Fruit fly (Drosophila melanogaster): ENCODE data around the gene OdsH.

The OdsH gene

dm6 chrX:17830211-17830616, 39.4 kb downstream of the OdsH start:
- no peak for TF ChIP-seq jim (GFP tag; optimal IDR thresholded peaks at IDR 0.05)
- TF ChIP-seq Hr83 (GFP tag; optimal IDR thresholded peaks at IDR 0.05; ENCODE audit: poor library complexity, severe bottlenecking), result no peak
- TF ChIP-seq CrebA (GFP tag; optimal IDR thresholded peaks at IDR 0.05; ENCODE audit: borderline replicate concordance), result no peak
- no peak for TF ChIP-seq sv (GFP tag; optimal IDR thresholded peaks at IDR 0.05)
- peak; percentile 92 for TF ChIP-seq woc (GFP tag; optimal IDR thresholded peaks at IDR 0.05)
- peak; percentile 22 for TF ChIP-seq brk (GFP tag; optimal IDR thresholded peaks at IDR 0.05)
- peak; percentile 62 for TF ChIP-seq fru (GFP tag; optimal IDR thresholded peaks at IDR 0.05)
- TF ChIP-seq ey (GFP tag; optimal IDR thresholded peaks at IDR 0.05), result peak; percentile 51
- TF ChIP-seq CG32264 (GFP tag; optimal IDR thresholded peaks at IDR 0.05), result no peak
- TF ChIP-seq dsf (GFP tag; optimal IDR thresholded peaks at IDR 0.05; ENCODE audit: borderline replicate concordance), result no peak
- TF ChIP-seq psq (GFP tag; optimal IDR thresholded peaks at IDR 0.05), result peak; percentile 79
- no peak for TF ChIP-seq pan (optimal IDR thresholded peaks at IDR 0.05)
- TF ChIP-seq Vsx2 (GFP tag; optimal IDR thresholded peaks at IDR 0.05; ENCODE audit: partially characterized antibody), result no peak
- TF ChIP-seq Dfd (GFP tag; optimal IDR thresholded peaks at IDR 0.05), result no peak
- TF ChIP-seq foxo (GFP tag; optimal IDR thresholded peaks at IDR 0.05), result peak in 1 of 2 experiments; percentile 57
- no peak for TF ChIP-seq lola (GFP tag; optimal IDR thresholded peaks at IDR 0.05)
- no peak for TF ChIP-seq rgr (GFP tag; optimal IDR thresholded peaks at IDR 0.05)
- no peak for TF ChIP-seq Rel (GFP tag; optimal IDR thresholded peaks at IDR 0.05)
- TF ChIP-seq Rel (tag; optimal IDR thresholded peaks at IDR 0.05), result no peak
- TF ChIP-seq br (GFP tag; optimal IDR thresholded peaks at IDR 0.05), result peak; percentile 64
- TF ChIP-seq Abd-B (GFP tag; optimal IDR thresholded peaks at IDR 0.05), result no peak
- TF ChIP-seq OdsH (GFP tag; optimal IDR thresholded peaks at IDR 0.05), result peak; percentile 74
- no peak for TF ChIP-seq Hnf4 (GFP tag; optimal IDR thresholded peaks at IDR 0.05)
- TF ChIP-seq CG9705 (GFP tag; optimal IDR thresholded peaks at IDR 0.05), result peak; percentile 35
- peak; percentile 53 for TF ChIP-seq dmrt93B (GFP tag; optimal IDR thresholded peaks at IDR 0.05)
- TF ChIP-seq N (GFP tag; optimal IDR thresholded peaks at IDR 0.05), result no peak
- peak; percentile 51 for TF ChIP-seq Jra (GFP tag; optimal IDR thresholded peaks at IDR 0.05)
- TF ChIP-seq sage (GFP tag; optimal IDR thresholded peaks at IDR 0.05), result no peak
- TF ChIP-seq h (GFP tag; optimal IDR thresholded peaks at IDR 0.05), result no peak
- peak; percentile 75 for TF ChIP-seq Sp1 (GFP tag; optimal IDR thresholded peaks at IDR 0.05)
- no peak for TF ChIP-seq Dif (GFP tag; optimal IDR thresholded peaks at IDR 0.05; ENCODE audit: partially characterized antibody)
- peak; percentile 56 for TF ChIP-seq HLH106 (tag; optimal IDR thresholded peaks at IDR 0.05)
- no peak for TF ChIP-seq GATAd (GFP tag; optimal IDR thresholded peaks at IDR 0.05)
- TF ChIP-seq usp (GFP tag; optimal IDR thresholded peaks at IDR 0.05), result no peak
- no peak for TF ChIP-seq dl (GFP tag; optimal IDR thresholded peaks at IDR 0.05; ENCODE audit: insufficient read depth in 1 of 2, partially characterized antibody in 2 of 2)
- no peak for TF ChIP-seq Mio (GFP tag; optimal IDR thresholded peaks at IDR 0.05)
- TF ChIP-seq Myc (optimal IDR thresholded peaks at IDR 0.05), result no peak
- no peak for TF ChIP-seq Hr78 (GFP tag; optimal IDR thresholded peaks at IDR 0.05)
- peak; percentile 61 for TF ChIP-seq tai (GFP tag; optimal IDR thresholded peaks at IDR 0.05)

dm6 chrX:17830644-17831043, 39.8 kb downstream of the OdsH start, which contains the start of gene CG6398:
Gene CG6398 (plus strand): TSS chrX:17830828.
- TF ChIP-seq Hr78 (GFP tag; optimal IDR thresholded peaks at IDR 0.05), result no peak
- no peak for TF ChIP-seq CG9705 (GFP tag; optimal IDR thresholded peaks at IDR 0.05)
- no peak for TF ChIP-seq br (GFP tag; optimal IDR thresholded peaks at IDR 0.05)
- peak; percentile 26 for TF ChIP-seq Hnf4 (GFP tag; optimal IDR thresholded peaks at IDR 0.05)
- TF ChIP-seq CrebA (GFP tag; optimal IDR thresholded peaks at IDR 0.05; ENCODE audit: borderline replicate concordance), result no peak
- no peak for TF ChIP-seq pan (optimal IDR thresholded peaks at IDR 0.05)
- no peak for TF ChIP-seq CG32264 (GFP tag; optimal IDR thresholded peaks at IDR 0.05)
- peak; percentile 3 for TF ChIP-seq Hr83 (GFP tag; optimal IDR thresholded peaks at IDR 0.05; ENCODE audit: poor library complexity, severe bottlenecking)
- TF ChIP-seq Dfd (GFP tag; optimal IDR thresholded peaks at IDR 0.05), result no peak
- TF ChIP-seq usp (GFP tag; optimal IDR thresholded peaks at IDR 0.05), result no peak
- TF ChIP-seq jim (GFP tag; optimal IDR thresholded peaks at IDR 0.05), result no peak
- peak; percentile 22 for TF ChIP-seq Dif (GFP tag; optimal IDR thresholded peaks at IDR 0.05; ENCODE audit: partially characterized antibody)
- TF ChIP-seq Vsx2 (GFP tag; optimal IDR thresholded peaks at IDR 0.05; ENCODE audit: partially characterized antibody), result peak; percentile 72
- no peak for TF ChIP-seq Abd-B (GFP tag; optimal IDR thresholded peaks at IDR 0.05)
- TF ChIP-seq Rel (GFP tag; optimal IDR thresholded peaks at IDR 0.05), result no peak
- TF ChIP-seq Rel (tag; optimal IDR thresholded peaks at IDR 0.05), result no peak
- no peak for TF ChIP-seq Sp1 (GFP tag; optimal IDR thresholded peaks at IDR 0.05)
- TF ChIP-seq N (GFP tag; optimal IDR thresholded peaks at IDR 0.05), result no peak
- no peak for TF ChIP-seq sage (GFP tag; optimal IDR thresholded peaks at IDR 0.05)
- no peak for TF ChIP-seq h (GFP tag; optimal IDR thresholded peaks at IDR 0.05)
- no peak for TF ChIP-seq HLH106 (tag; optimal IDR thresholded peaks at IDR 0.05)
- no peak for TF ChIP-seq dmrt93B (GFP tag; optimal IDR thresholded peaks at IDR 0.05)
- peak; percentile 25 for TF ChIP-seq rgr (GFP tag; optimal IDR thresholded peaks at IDR 0.05)
- TF ChIP-seq OdsH (GFP tag; optimal IDR thresholded peaks at IDR 0.05), result no peak
- no peak for TF ChIP-seq lola (GFP tag; optimal IDR thresholded peaks at IDR 0.05)
- peak in 1 of 2 experiments; percentile 21 for TF ChIP-seq dl (GFP tag; optimal IDR thresholded peaks at IDR 0.05; ENCODE audit: insufficient read depth in 1 of 2, partially characterized antibody in 2 of 2)
- no peak for TF ChIP-seq foxo (GFP tag; optimal IDR thresholded peaks at IDR 0.05)
- TF ChIP-seq sv (GFP tag; optimal IDR thresholded peaks at IDR 0.05), result no peak
- no peak for TF ChIP-seq Jra (GFP tag; optimal IDR thresholded peaks at IDR 0.05)
- peak; percentile 30 for TF ChIP-seq woc (GFP tag; optimal IDR thresholded peaks at IDR 0.05)
- no peak for TF ChIP-seq GATAd (GFP tag; optimal IDR thresholded peaks at IDR 0.05)
- TF ChIP-seq brk (GFP tag; optimal IDR thresholded peaks at IDR 0.05), result no peak
- no peak for TF ChIP-seq Myc (optimal IDR thresholded peaks at IDR 0.05)
- TF ChIP-seq Mio (GFP tag; optimal IDR thresholded peaks at IDR 0.05), result no peak
- no peak for TF ChIP-seq tai (GFP tag; optimal IDR thresholded peaks at IDR 0.05)
- no peak for TF ChIP-seq dsf (GFP tag; optimal IDR thresholded peaks at IDR 0.05; ENCODE audit: borderline replicate concordance)
- no peak for TF ChIP-seq ey (GFP tag; optimal IDR thresholded peaks at IDR 0.05)
- no peak for TF ChIP-seq fru (GFP tag; optimal IDR thresholded peaks at IDR 0.05)
- TF ChIP-seq psq (GFP tag; optimal IDR thresholded peaks at IDR 0.05), result peak; percentile 51

Data from whole organism, wandering third instar larva.